Fruit fly (Drosophila melanogaster): Measurements from ENCODE around the gene CG15546.

The CG15546 gene

dm6 chr3R:30887711-30888549, 11.9 kb upstream of the CG15546 start (continued):
- TF ChIP-seq her (GFP tag; optimal IDR thresholded peaks at IDR 0.05) (peak; percentile 65), fu2 (GFP tag; optimal IDR thresholded peaks at IDR 0.05) (peak; percentile 46), CG9437 (GFP tag; optimal IDR thresholded peaks at IDR 0.05) (peak; percentile 16), ewg (GFP tag; optimal IDR thresholded peaks at IDR 0.05) (peak; percentile 24), YL-1 (GFP tag; optimal IDR thresholded peaks at IDR 0.05) (no peak), Eip74EF (GFP tag; optimal IDR thresholded peaks at IDR 0.05) (no peak), wor (GFP tag; IDR thresholded peaks at IDR 0.05) (peak; percentile 51), CG12942 (GFP tag; optimal IDR thresholded peaks at IDR 0.05) (peak; percentile 54), Ssrp (tag; optimal IDR thresholded peaks at IDR 0.05) (peak; percentile 51), knrl (GFP tag; IDR thresholded peaks at IDR 0.05; ENCODE audit: partially characterized antibody) (no peak), scrt (GFP tag; optimal IDR thresholded peaks at IDR 0.05) (peak; percentile 43), so (GFP tag; IDR thresholded peaks at IDR 0.05) (no peak), z (GFP tag; IDR thresholded peaks at IDR 0.05) (no peak), CG31365 (tag; optimal IDR thresholded peaks at IDR 0.05) (no peak), Lhr (GFP tag; optimal IDR thresholded peaks at IDR 0.05) (no peak), dysf (GFP tag; IDR thresholded peaks at IDR 0.05) (peak; percentile 78), repo (GFP tag; optimal IDR thresholded peaks at IDR 0.05) (peak; percentile 16), danr (GFP tag; IDR thresholded peaks at IDR 0.05) (no peak), nau (GFP tag; optimal IDR thresholded peaks at IDR 0.05) (no peak), Awh (GFP tag; IDR thresholded peaks at IDR 0.05) (no peak), CG12236 (GFP tag; optimal IDR thresholded peaks at IDR 0.05) (no peak), MBD-R2 (GFP tag; IDR thresholded peaks at IDR 0.05) (peak; percentile 50; the same call in 1 of the 2 replicates), CG16779 (GFP tag; IDR thresholded peaks at IDR 0.05) (0 out of 2 replicates have a peak, but pooled peaks have one; percentile 32), CG3163 (GFP tag; optimal IDR thresholded peaks at IDR 0.05) (no peak), NK7.1 (GFP tag; optimal IDR thresholded peaks at IDR 0.05) (peak; percentile 7), prd (optimal IDR thresholded peaks at IDR 0.05) (no peak), prd (GFP tag; IDR thresholded peaks at IDR 0.05) (peak; percentile 77), CG4328 (GFP tag; optimal IDR thresholded peaks at IDR 0.05) (no peak), CG10979 (tag; optimal IDR thresholded peaks at IDR 0.05) (peak; percentile 61), Bteb2 (GFP tag; optimal IDR thresholded peaks at IDR 0.05) (peak; percentile 28), CG10959 (GFP tag; IDR thresholded peaks at IDR 0.05) (no peak), CG10565 (GFP tag; optimal IDR thresholded peaks at IDR 0.05) (no peak), Lpt (GFP tag; optimal IDR thresholded peaks at IDR 0.05) (no peak), eve (GFP tag; optimal IDR thresholded peaks at IDR 0.05) (no peak), CG17568 (GFP tag; optimal IDR thresholded peaks at IDR 0.05) (no peak), Poxn (GFP tag; IDR thresholded peaks at IDR 0.05) (no peak), stwl (tag; optimal IDR thresholded peaks at IDR 0.05) (no peak), CG15601 (tag; optimal IDR thresholded peaks at IDR 0.05) (peak; percentile 39), CG17361 (GFP tag; IDR thresholded peaks at IDR 0.05) (no peak; the same call in 2 of the 3 replicates), gem (tag; optimal IDR thresholded peaks at IDR 0.05) (peak; percentile 73), CG1233 (GFP tag; optimal IDR thresholded peaks at IDR 0.05) (peak; percentile 28), CG2712 (tag; optimal IDR thresholded peaks at IDR 0.05) (peak; percentile 58), CG6683 (GFP tag; optimal IDR thresholded peaks at IDR 0.05) (no peak), tx (GFP tag; optimal IDR thresholded peaks at IDR 0.05) (peak; percentile 38), Six4 (GFP tag; optimal IDR thresholded peaks at IDR 0.05) (no peak), D (optimal IDR thresholded peaks at IDR 0.05) (no peak), D (GFP tag; optimal IDR thresholded peaks at IDR 0.05) (peak; percentile 54), CG6689 (GFP tag; IDR thresholded peaks at IDR 0.05) (peak; percentile 66), fd96Cb (tag; optimal IDR thresholded peaks at IDR 0.05) (peak; percentile 72), Myb (GFP tag; optimal IDR thresholded peaks at IDR 0.05) (peak; percentile 42)
